Fruit fly (Drosophila melanogaster) whole organism, embryonic: Measurements from ENCODE around the gene CG9184.

Experiments
- Abd-B ChIP-seq: fragments of 200-800 bp; sonication (Bioruptor generic); optimal IDR thresholded peaks from 2 replicates; lab custom pipeline; 2018; ENCODE audit warnings: missing biosample characterization, mild to moderate bottlenecking, missing genetic modification characterization, moderate library complexity
- Aef1 ChIP-seq: fragments of 200-800 bp; sonication (Bioruptor generic); IDR thresholded peaks from 3 replicates; pipeline ENCODE4 v1.3.6; 2022; ENCODE audit warnings: missing biosample characterization, missing genetic modification characterization
- Bteb2 ChIP-seq: fragments of 200-800 bp; sonication (Bioruptor generic); optimal IDR thresholded peaks from 2 replicates; lab custom pipeline; 2016; ENCODE audit warnings: missing biosample characterization, missing genetic modification characterization
- CG10462 ChIP-seq: fragments of 200-800 bp; sonication (Bioruptor generic); optimal IDR thresholded peaks from 2 replicates; lab custom pipeline; 2016; ENCODE audit warnings: missing biosample characterization, missing genetic modification characterization
- CG10543 ChIP-seq: fragments of 200-800 bp; sonication (Bioruptor generic); optimal IDR thresholded peaks from 3 replicates; lab custom pipeline; 2017; ENCODE audit warnings: missing biosample characterization, mild to moderate bottlenecking, missing genetic modification characterization, moderate library complexity
- CG13123 ChIP-seq: fragments of 200-800 bp; sonication (Bioruptor generic); optimal IDR thresholded peaks from 2 replicates; lab custom pipeline; 2016; ENCODE audit warnings: missing biosample characterization, missing genetic modification characterization
- CG13894 ChIP-seq: fragments of 200-800 bp; sonication (Bioruptor generic); optimal IDR thresholded peaks from 3 replicates; lab custom pipeline; 2018; ENCODE audit warnings: missing biosample characterization, mild to moderate bottlenecking, missing genetic modification characterization, moderate library complexity
- CG14050 ChIP-seq: fragments of 200-800 bp; sonication (Bioruptor generic); IDR thresholded peaks from 3 replicates; pipeline ENCODE4 v1.3.6; 2022; ENCODE audit warnings: missing biosample characterization, missing genetic modification characterization
- CG17361 ChIP-seq: fragments of 200-800 bp; sonication (Bioruptor generic); IDR thresholded peaks from 3 replicates; pipeline ENCODE4 v1.3.6; 2022; ENCODE audit warnings: missing biosample characterization, missing genetic modification characterization
- CG18764 ChIP-seq: fragments of 200-800 bp; sonication (Bioruptor generic); optimal IDR thresholded peaks from 3 replicates; lab custom pipeline; 2016; ENCODE audit warnings: missing biosample characterization, missing genetic modification characterization
- CG2116 ChIP-seq: fragments of 200-800 bp; sonication (Bioruptor generic); optimal IDR thresholded peaks from 3 replicates; lab custom pipeline; 2018; ENCODE audit warnings: missing biosample characterization, mild to moderate bottlenecking, missing genetic modification characterization
- CG2129 ChIP-seq: fragments of 200-800 bp; sonication (Bioruptor generic); IDR thresholded peaks from 2 replicates; pipeline ENCODE4 v1.3.6; 2022; ENCODE audit warnings: missing biosample characterization, missing genetic modification characterization; ENCODE audit not compliant: partially characterized antibody
- CG2889 ChIP-seq: fragments of 200-800 bp; sonication (Bioruptor generic); IDR thresholded peaks from 3 replicates; pipeline ENCODE4 v1.3.6; 2022; ENCODE audit warnings: missing biosample characterization, missing genetic modification characterization
- CG33213 ChIP-seq: fragments of 200-800 bp; sonication (Bioruptor generic); optimal IDR thresholded peaks from 3 replicates; lab custom pipeline; 2016; ENCODE audit warnings: missing biosample characterization, missing genetic modification characterization
- CG4424 ChIP-seq: fragments of 200-800 bp; sonication (Bioruptor generic); optimal IDR thresholded peaks from 3 replicates; lab custom pipeline; 2016; ENCODE audit warnings: missing biosample characterization, missing genetic modification characterization
- CG5180 ChIP-seq: fragments of 200-800 bp; sonication (Bioruptor generic); optimal IDR thresholded peaks from 3 replicates; lab custom pipeline; 2017; ENCODE audit warnings: missing biosample characterization, missing genetic modification characterization, mild to moderate bottlenecking, moderate library complexity, missing genetic modification reagents
- CG6683 ChIP-seq: fragments of 200-800 bp; sonication (Bioruptor generic); optimal IDR thresholded peaks from 2 replicates; lab custom pipeline; 2017; ENCODE audit warnings: missing biosample characterization, mild to moderate bottlenecking, missing genetic modification characterization, missing genetic modification reagents
- D19B ChIP-seq: fragments of 200-800 bp; sonication (Bioruptor generic); optimal IDR thresholded peaks from 2 replicates; lab custom pipeline; 2017; ENCODE audit warnings: missing biosample characterization, mild to moderate bottlenecking, missing genetic modification characterization
- E2f1 ChIP-seq: fragments of 200-800 bp; sonication (Bioruptor generic); IDR thresholded peaks from 2 replicates; pipeline ENCODE4 v1.3.6; 2022; ENCODE audit warnings: missing biosample characterization, missing genetic modification characterization
- Lhr ChIP-seq: fragments of 200-800 bp; sonication (Bioruptor generic); optimal IDR thresholded peaks from 3 replicates; lab custom pipeline; 2017; ENCODE audit warnings: mild to moderate bottlenecking, missing biosample characterization, missing genetic modification reagents, missing genetic modification characterization
- Myb ChIP-seq: fragments of 200-800 bp; sonication (Bioruptor generic); optimal IDR thresholded peaks from 2 replicates; lab custom pipeline; 2016; ENCODE audit warnings: missing biosample characterization, missing genetic modification characterization
- Opbp ChIP-seq: fragments of 200-800 bp; sonication (Bioruptor generic); IDR thresholded peaks from 3 replicates; pipeline ENCODE4 v1.3.6; 2022; ENCODE audit warnings: missing biosample characterization, missing genetic modification characterization; ENCODE audit not compliant: partially characterized antibody
- Optix ChIP-seq: fragments of 200-800 bp; sonication (Bioruptor generic); IDR thresholded peaks from 3 replicates; pipeline ENCODE4 v1.3.6; 2022; ENCODE audit warnings: missing biosample characterization, missing genetic modification characterization
- PHDP ChIP-seq: fragments of 200-800 bp; sonication (Bioruptor generic); optimal IDR thresholded peaks from 3 replicates; lab custom pipeline; 2018; ENCODE audit warnings: missing biosample characterization, mild to moderate bottlenecking, missing genetic modification characterization, moderate library complexity
- Xbp1 ChIP-seq: fragments of 200-800 bp; sonication (Bioruptor generic); optimal IDR thresholded peaks from 3 replicates; lab custom pipeline; 2016; ENCODE audit warnings: missing biosample characterization, mild to moderate bottlenecking, missing genetic modification characterization
- Xrp1 ChIP-seq: fragments of 200-800 bp; sonication (Bioruptor generic); IDR thresholded peaks from 2 replicates; pipeline ENCODE4 v1.3.6; 2022; ENCODE audit warnings: missing biosample characterization, missing genetic modification characterization
- bbx ChIP-seq: fragments of 200-800 bp; sonication (Bioruptor generic); IDR thresholded peaks from 2 replicates; pipeline ENCODE4 v1.3.6; 2022; ENCODE audit warnings: missing biosample characterization, missing genetic modification characterization; ENCODE audit not compliant: partially characterized antibody
- bcd ChIP-seq: fragments of 200-800 bp; sonication (Bioruptor generic); optimal IDR thresholded peaks from 2 replicates; lab custom pipeline; 2017; ENCODE audit warnings: missing biosample characterization, mild to moderate bottlenecking, missing genetic modification characterization
- bigmax ChIP-seq: fragments of 200-800 bp; sonication (Bioruptor generic); optimal IDR thresholded peaks from 2 replicates; lab custom pipeline; 2018; ENCODE audit warnings: missing biosample characterization, mild to moderate bottlenecking, missing genetic modification characterization
- btn ChIP-seq: fragments of 200-800 bp; sonication (Bioruptor generic); optimal IDR thresholded peaks from 2 replicates; lab custom pipeline; 2016; ENCODE audit warnings: missing biosample characterization, missing genetic modification characterization
- disco-r ChIP-seq: fragments of 200-800 bp; sonication (Bioruptor generic); optimal IDR thresholded peaks from 2 replicates; lab custom pipeline; 2016; ENCODE audit warnings: missing biosample characterization, missing genetic modification characterization
- esg ChIP-seq: fragments of 200-800 bp; sonication (Bioruptor generic); conservative IDR thresholded peaks from 2 replicates; pipeline ENCODE4 v1.3.6; 2022; ENCODE audit warnings: missing biosample characterization, missing genetic modification characterization
- fd3F ChIP-seq: fragments of 200-800 bp; sonication (Bioruptor generic); optimal IDR thresholded peaks from 2 replicates; lab custom pipeline; 2018; ENCODE audit warnings: missing biosample characterization, mild to moderate bottlenecking, missing genetic modification characterization, moderate library complexity
- gce ChIP-seq: fragments of 200-800 bp; sonication (Bioruptor generic); IDR thresholded peaks from 3 replicates; pipeline ENCODE4 v1.3.6; 2022; ENCODE audit warnings: missing biosample characterization, missing genetic modification characterization
- hbn ChIP-seq: fragments of 200-800 bp; sonication (Bioruptor generic); IDR thresholded peaks from 2 replicates; pipeline ENCODE4 v1.3.6; 2022; ENCODE audit warnings: missing biosample characterization, missing genetic modification characterization; ENCODE audit not compliant: partially characterized antibody
- inv ChIP-seq: fragments of 200-800 bp; sonication (Bioruptor generic); IDR thresholded peaks from 2 replicates; pipeline ENCODE4 v1.3.6; 2022; ENCODE audit warnings: missing biosample characterization, missing genetic modification characterization; ENCODE audit not compliant: partially characterized antibody
- mam ChIP-seq: fragments of 200-800 bp; sonication (Bioruptor generic); optimal IDR thresholded peaks from 3 replicates; lab custom pipeline; 2016; ENCODE audit warnings: missing biosample characterization, missing genetic modification characterization
- mirr ChIP-seq: fragments of 200-800 bp; sonication (Bioruptor generic); optimal IDR thresholded peaks from 3 replicates; lab custom pipeline; 2018; ENCODE audit warnings: missing biosample characterization, mild to moderate bottlenecking, missing genetic modification characterization
- oc ChIP-seq: fragments of 200-800 bp; sonication (Bioruptor generic); optimal IDR thresholded peaks from 2 replicates; lab custom pipeline; 2018; ENCODE audit warnings: missing biosample characterization, mild to moderate bottlenecking, missing genetic modification characterization, moderate library complexity
- onecut ChIP-seq: fragments of 200-800 bp; sonication (Bioruptor generic); IDR thresholded peaks from 2 replicates; pipeline ENCODE4 v1.3.6; 2022; ENCODE audit warnings: missing biosample characterization, missing genetic modification characterization
- pum ChIP-seq: fragments of 200-800 bp; sonication (Bioruptor generic); optimal IDR thresholded peaks from 2 replicates; lab custom pipeline; 2016; ENCODE audit warnings: missing biosample characterization, missing genetic modification characterization
- ro ChIP-seq: fragments of 200-800 bp; sonication (Bioruptor generic); IDR thresholded peaks from 2 replicates; pipeline ENCODE4 v1.3.6; 2022; ENCODE audit warnings: missing biosample characterization, missing genetic modification characterization
- sob ChIP-seq: fragments of 200-800 bp; sonication (Bioruptor generic); IDR thresholded peaks from 2 replicates; pipeline ENCODE4 v1.3.6; 2022; ENCODE audit warnings: missing biosample characterization, missing genetic modification characterization
- tap ChIP-seq: fragments of 200-800 bp; optimal IDR thresholded peaks from 3 replicates; lab custom pipeline; 2019; ENCODE audit warnings: missing biosample characterization, mild to moderate bottlenecking, missing genetic modification characterization, moderate library complexity
- tio ChIP-seq: fragments of 200-800 bp; sonication (Bioruptor generic); optimal IDR thresholded peaks from 2 replicates; lab custom pipeline; 2017; ENCODE audit warnings: missing biosample characterization, missing genetic modification characterization, inconsistent platforms
- tll ChIP-seq, 2 experiments: fragments of 200-800 bp in 1 of 2; fragments of >200 bp in 1 of 2; sonication (Bioruptor generic) in 1 of 2; optimal IDR thresholded peaks; 2 replicates each; lab custom pipeline; 2017 to 2019; ENCODE audit warnings: missing biosample characterization in 2 of 2, missing genetic modification characterization in 2 of 2, mild to moderate bottlenecking in 1 of 2, moderate library complexity in 1 of 2
- usp ChIP-seq: fragments of >200 bp; optimal IDR thresholded peaks from 2 replicates; lab custom pipeline; 2017; ENCODE audit warnings: missing biosample characterization, missing genetic modification characterization
- wor ChIP-seq: fragments of 200-800 bp; sonication (Bioruptor generic); IDR thresholded peaks from 2 replicates; pipeline ENCODE4 v1.3.6; 2022; ENCODE audit warnings: missing biosample characterization, missing genetic modification characterization
- zen2 ChIP-seq: fragments of 200-800 bp; sonication (Bioruptor generic); IDR thresholded peaks from 3 replicates; pipeline ENCODE4 v1.3.6; 2022; ENCODE audit warnings: missing biosample characterization, missing genetic modification characterization; ENCODE audit not compliant: partially characterized antibody

Gene CG9184

DNA sequence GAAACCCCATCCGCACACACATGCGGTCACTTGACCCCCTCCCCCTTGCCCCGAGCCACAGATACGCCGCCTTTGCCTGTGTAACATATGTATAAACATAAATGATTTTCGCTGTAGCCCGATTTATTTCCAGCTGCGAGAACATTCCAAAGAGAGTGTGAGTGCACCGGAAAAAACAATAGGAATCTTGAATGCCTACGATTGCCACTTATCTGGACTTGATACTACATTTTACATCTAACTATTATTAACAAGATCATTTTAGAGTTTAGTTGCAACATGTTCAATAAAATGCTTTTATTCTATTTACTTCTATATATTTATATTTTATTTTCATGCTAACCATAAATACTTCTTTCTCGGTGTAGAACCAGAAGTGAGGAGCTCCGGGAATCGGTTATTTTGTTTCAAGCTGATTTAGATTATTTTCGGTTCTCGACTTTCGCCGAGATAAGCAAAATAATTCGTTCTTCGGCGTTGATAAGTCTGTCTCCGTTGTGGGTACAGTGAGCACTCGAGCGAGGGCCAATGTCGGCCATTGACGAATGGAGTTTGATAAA is 22.4 kb downstream of the CG9184 start (continued):
- peak; percentile 24 for TF ChIP-seq mam
- TF ChIP-seq Xrp1 (GFP tag; lab: Robert Waterston, UW): peak; percentile 93
- TF ChIP-seq inv (GFP tag; lab: Robert Waterston, UW): no peak
- TF ChIP-seq bcd (GFP tag; lab: Kevin White, UChicago): peak; percentile 79
- TF ChIP-seq sob (GFP tag; lab: Robert Waterston, UW): peak; percentile 76
- TF ChIP-seq D19B (GFP tag; lab: Kevin White, UChicago): peak; percentile 18
- TF ChIP-seq CG14050 (GFP tag; lab: Robert Waterston, UW): peak; percentile 61; the same call in 2 of the 3 replicates
- TF ChIP-seq CG4424: peak; percentile 62
- no peak for TF ChIP-seq zen2
- TF ChIP-seq pum (GFP tag; lab: Kevin White, UChicago): peak; percentile 2
- TF ChIP-seq fd3F (GFP tag; lab: Kevin White, UChicago): peak; percentile 29
- peak; percentile 32 for TF ChIP-seq Abd-B (GFP tag; lab: Kevin White, UChicago)
- no peak for TF ChIP-seq Bteb2 (GFP tag; lab: Kevin White, UChicago)
- peak; percentile 86 for TF ChIP-seq tap
- peak; percentile 85 for TF ChIP-seq CG10543
- TF ChIP-seq Aef1 (GFP tag; lab: Robert Waterston, UW): peak; percentile 53; the same call in 2 of the 3 replicates
- TF ChIP-seq disco-r (GFP tag; lab: Kevin White, UChicago): no peak
- TF ChIP-seq Myb (GFP tag; lab: Kevin White, UChicago): no peak
- TF ChIP-seq E2f1: peak; percentile 58; the same call in 1 of the 2 replicates
- TF ChIP-seq CG10462 (GFP tag; lab: Kevin White, UChicago): peak; percentile 57
- peak; percentile 68 for TF ChIP-seq esg (GFP tag; lab: Robert Waterston, UW)
- TF ChIP-seq btn: no peak
- peak; percentile 76 for TF ChIP-seq Xbp1
- peak; percentile 63 for TF ChIP-seq wor (GFP tag; lab: Robert Waterston, UW)
- peak; percentile 32 for TF ChIP-seq CG6683
- no peak for TF ChIP-seq hbn (GFP tag; lab: Robert Waterston, UW)
- no peak for TF ChIP-seq usp
- TF ChIP-seq onecut (GFP tag; lab: Robert Waterston, UW): peak; percentile 64
- peak; percentile 94 for TF ChIP-seq CG17361 (GFP tag; lab: Robert Waterston, UW)
- peak; percentile 23 for TF ChIP-seq CG13894 (tag; lab: Kevin White, UChicago)
- TF ChIP-seq CG2889: peak; percentile 67; the same call in 2 of the 3 replicates
- TF ChIP-seq CG5180 (GFP tag; lab: Kevin White, UChicago): no peak
- peak; percentile 42 for TF ChIP-seq CG13123 (GFP tag; lab: Kevin White, UChicago)
- peak; percentile 80; the same call in 2 of the 3 replicates for TF ChIP-seq gce
- peak; percentile 61 for TF ChIP-seq Lhr (GFP tag; lab: Kevin White, UChicago)
- TF ChIP-seq bbx (GFP tag; lab: Robert Waterston, UW): no peak
- TF ChIP-seq CG18764 (GFP tag; lab: Kevin White, UChicago): peak; percentile 65
- TF ChIP-seq Optix: no peak; the same call in 2 of the 3 replicates
- peak; percentile 25 for TF ChIP-seq mirr (GFP tag; lab: Kevin White, UChicago)
- no peak for TF ChIP-seq tll (GFP tag; optimal IDR thresholded peaks at IDR 0.05; lab: Kevin White, UChicago)
- TF ChIP-seq CG2129 (GFP tag; lab: Robert Waterston, UW): no peak
- TF ChIP-seq Opbp (GFP tag; lab: Robert Waterston, UW): no peak
- TF ChIP-seq ro: peak; percentile 61; the same call in 1 of the 2 replicates
- TF ChIP-seq bigmax (GFP tag; lab: Kevin White, UChicago): no peak
- TF ChIP-seq CG2116 (GFP tag; lab: Kevin White, UChicago): peak; percentile 47
- peak; percentile 85 for TF ChIP-seq PHDP (tag; lab: Kevin White, UChicago)
- TF ChIP-seq CG33213: peak; percentile 8
- TF ChIP-seq tio: no peak
- TF ChIP-seq oc: peak; percentile 78
